Fruit fly (Drosophila melanogaster): Measurements from ENCODE around the gene yellow-e.
A peak's percentile ranks its signal among the peaks of the same experiment; 100 is the strongest.

yellow-e gene

dm6 chr3R:13428341-13429040 lies 13.4 kb upstream of the yellow-e start:
- peak; percentile 67 for TF ChIP-seq OdsH (GFP tag; optimal IDR thresholded peaks at IDR 0.05)
- peak; percentile 20 for TF ChIP-seq woc (GFP tag; optimal IDR thresholded peaks at IDR 0.05)
- TF ChIP-seq pan (optimal IDR thresholded peaks at IDR 0.05) = no peak
- TF ChIP-seq tai (GFP tag; optimal IDR thresholded peaks at IDR 0.05) = no peak
- no peak for TF ChIP-seq Hr83 (GFP tag; optimal IDR thresholded peaks at IDR 0.05; ENCODE audit: poor library complexity, severe bottlenecking)
- TF ChIP-seq usp (GFP tag; optimal IDR thresholded peaks at IDR 0.05) = no peak
- TF ChIP-seq jim (GFP tag; optimal IDR thresholded peaks at IDR 0.05) = no peak
- TF ChIP-seq CrebA (GFP tag; optimal IDR thresholded peaks at IDR 0.05; ENCODE audit: borderline replicate concordance) = no peak
- TF ChIP-seq foxo (GFP tag; optimal IDR thresholded peaks at IDR 0.05) = peak in 1 of 2 experiments; percentile 70
- TF ChIP-seq Mio (GFP tag; optimal IDR thresholded peaks at IDR 0.05) = no peak
- peak; percentile 50 for TF ChIP-seq psq (GFP tag; optimal IDR thresholded peaks at IDR 0.05)
- no peak for TF ChIP-seq dsf (GFP tag; optimal IDR thresholded peaks at IDR 0.05; ENCODE audit: borderline replicate concordance)
- no peak for TF ChIP-seq CG9705 (GFP tag; optimal IDR thresholded peaks at IDR 0.05)
- no peak for TF ChIP-seq Dfd (GFP tag; optimal IDR thresholded peaks at IDR 0.05)
- peak; percentile 76 for TF ChIP-seq h (GFP tag; optimal IDR thresholded peaks at IDR 0.05)
- TF ChIP-seq Myc (optimal IDR thresholded peaks at IDR 0.05) = no peak
- peak; percentile 50 for TF ChIP-seq Hnf4 (GFP tag; optimal IDR thresholded peaks at IDR 0.05)
- TF ChIP-seq N (GFP tag; optimal IDR thresholded peaks at IDR 0.05) = no peak
- no peak for TF ChIP-seq lola (GFP tag; optimal IDR thresholded peaks at IDR 0.05)
- TF ChIP-seq sage (GFP tag; optimal IDR thresholded peaks at IDR 0.05) = no peak
- no peak for TF ChIP-seq Jra (GFP tag; optimal IDR thresholded peaks at IDR 0.05)
- peak; percentile 62 for TF ChIP-seq br (GFP tag; optimal IDR thresholded peaks at IDR 0.05)
- TF ChIP-seq dl (GFP tag; optimal IDR thresholded peaks at IDR 0.05; ENCODE audit: insufficient read depth in 1 of 2, partially characterized antibody in 2 of 2) = no peak
- TF ChIP-seq Abd-B (GFP tag; optimal IDR thresholded peaks at IDR 0.05) = no peak
- TF ChIP-seq Sp1 (GFP tag; optimal IDR thresholded peaks at IDR 0.05) = peak; percentile 15
- TF ChIP-seq CG32264 (GFP tag; optimal IDR thresholded peaks at IDR 0.05) = no peak
- peak; percentile 73 for TF ChIP-seq rgr (GFP tag; optimal IDR thresholded peaks at IDR 0.05)
- peak; percentile 38 for TF ChIP-seq dmrt93B (GFP tag; optimal IDR thresholded peaks at IDR 0.05)
- TF ChIP-seq ey (GFP tag; optimal IDR thresholded peaks at IDR 0.05) = peak; percentile 80
- no peak for TF ChIP-seq Dif (GFP tag; optimal IDR thresholded peaks at IDR 0.05; ENCODE audit: partially characterized antibody)
- TF ChIP-seq sv (GFP tag; optimal IDR thresholded peaks at IDR 0.05) = peak; percentile 41
- no peak for TF ChIP-seq Rel (GFP tag; optimal IDR thresholded peaks at IDR 0.05)
- no peak for TF ChIP-seq Rel (tag; optimal IDR thresholded peaks at IDR 0.05)
- peak; percentile 67 for TF ChIP-seq fru (GFP tag; optimal IDR thresholded peaks at IDR 0.05)
- no peak for TF ChIP-seq Vsx2 (GFP tag; optimal IDR thresholded peaks at IDR 0.05; ENCODE audit: partially characterized antibody)
- peak; percentile 45 for TF ChIP-seq HLH106 (tag; optimal IDR thresholded peaks at IDR 0.05)
- no peak for TF ChIP-seq brk (GFP tag; optimal IDR thresholded peaks at IDR 0.05)
- TF ChIP-seq Hr78 (GFP tag; optimal IDR thresholded peaks at IDR 0.05) = no peak
- no peak for TF ChIP-seq GATAd (GFP tag; optimal IDR thresholded peaks at IDR 0.05)

DNA sequence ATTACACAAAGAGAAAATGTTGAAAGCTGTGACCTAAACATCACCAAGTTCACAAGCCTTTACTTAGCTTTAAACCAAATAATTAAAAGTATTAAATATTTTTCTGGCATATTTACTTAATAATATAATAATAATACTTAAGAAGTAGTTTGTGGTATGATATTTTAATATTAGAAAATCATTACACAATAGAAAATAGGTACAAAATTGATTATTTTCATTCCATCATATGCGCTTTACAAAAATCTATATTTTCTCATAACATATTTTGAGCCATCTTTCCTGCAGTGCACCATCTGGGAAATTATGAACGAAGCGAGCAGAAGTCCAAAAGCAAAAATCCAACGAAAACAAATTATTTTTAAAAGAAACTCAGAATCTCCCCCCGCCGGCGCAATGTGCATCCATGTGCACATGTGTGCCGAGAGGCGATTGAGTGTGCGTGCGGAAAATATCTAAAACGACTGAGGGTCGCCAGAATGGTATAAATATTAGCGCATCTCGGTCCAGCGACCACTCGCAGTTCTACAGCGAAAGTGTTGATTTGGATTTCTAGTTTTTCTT lies 10.5 kb upstream of the yellow-e start, which contains the start of gene Act87E:
Act87E (plus strand) TSS at position 514 of the 564 bp plus-strand sequence.
- peak; percentile 17 for TF ChIP-seq dmrt93B (GFP tag; optimal IDR thresholded peaks at IDR 0.05)
- peak; percentile 0 for TF ChIP-seq HLH106 (tag; optimal IDR thresholded peaks at IDR 0.05)
- TF ChIP-seq jim (GFP tag; optimal IDR thresholded peaks at IDR 0.05) = no peak

Measured in whole organism, wandering third instar larva.